Worm (Caenorhabditis elegans) whole organism, early embryonic: ENCODE measurements around the gene B0244.10.

Source experiments
- aly-1 ChIP-seq: sonication (generic microtip); optimal IDR thresholded peaks from 2 replicates; lab custom pipeline; 2016; ENCODE audit warnings: missing genetic modification characterization, missing compliant biosample characterization
- ama-1 ChIP-seq: fragments of 150-350 bp; optimal IDR thresholded peaks from 2 replicates; lab custom pipeline; 2014
- ets-7 ChIP-seq: sonication (generic microtip); optimal IDR thresholded peaks from 2 replicates; lab custom pipeline; 2016; ENCODE audit warnings: missing genotype, missing genetic modification characterization, missing compliant biosample characterization
- flt-1 ChIP-seq: fragments of 200-800 bp; sonication (Bioruptor generic); IDR thresholded peaks from 2 replicates; pipeline ENCODE4 v1.3.6; 2022; ENCODE audit warnings: missing genetic modification characterization, missing compliant biosample characterization
- pes-1 ChIP-seq: fragments of 200-800 bp; sonication (Bioruptor generic); IDR thresholded peaks from 2 replicates; pipeline ENCODE4 v1.3.6; 2022; ENCODE audit warnings: missing genetic modification reagents, missing genetic modification characterization, missing compliant biosample characterization
- scrt-1 ChIP-seq: fragments of 200-800 bp; sonication (Bioruptor generic); IDR thresholded peaks from 2 replicates; pipeline ENCODE4 v1.3.6; 2022; ENCODE audit warnings: missing genetic modification characterization, missing compliant biosample characterization
- sea-1 ChIP-seq: fragments of 200-800 bp; sonication (Bioruptor generic); conservative IDR thresholded peaks from 2 replicates; pipeline ENCODE4 v1.3.6; 2022; ENCODE audit warnings: missing genetic modification characterization, missing compliant biosample characterization
- tbx-37 ChIP-seq: fragments of 200-800 bp; sonication (Bioruptor generic); conservative IDR thresholded peaks from 2 replicates; pipeline ENCODE4 v1.3.6; 2022; ENCODE audit warnings: missing genetic modification reagents, missing genetic modification characterization, missing compliant biosample characterization

DNA sequence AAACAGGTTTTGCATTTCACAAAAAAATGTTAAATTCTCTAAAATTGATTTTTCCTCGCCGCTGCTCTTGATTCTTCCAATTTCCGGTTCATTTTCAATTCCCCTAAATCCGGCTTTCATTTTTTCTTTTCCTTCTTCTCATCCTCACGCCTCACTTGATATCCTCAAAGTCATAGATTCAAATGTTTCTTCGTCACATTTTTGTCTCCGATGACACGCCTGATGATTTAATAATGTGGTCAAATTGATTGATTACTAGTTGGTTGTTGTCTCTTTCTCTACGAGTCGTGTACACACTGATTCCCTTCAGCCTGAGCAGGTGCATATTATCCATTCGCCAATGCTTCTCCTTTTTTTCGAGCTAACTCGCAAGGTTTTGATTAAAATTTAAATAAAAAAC lies 13.5 kb upstream of the B0244.10 start:
- TF ChIP-seq flt-1 (GFP tag; lab: Robert Waterston, UW) (no peak), ets-7 (tag; lab: Kevin White, UChicago) (no peak), pes-1 (GFP tag; lab: Robert Waterston, UW) (no peak), tbx-37 (GFP tag; lab: Robert Waterston, UW) (no peak), scrt-1 (no peak), ama-1 (lab: Kevin White, UChicago) (no peak), aly-1 (no peak), sea-1 (no peak)
